Worm (Caenorhabditis elegans) whole organism, mixed stage, embryonic: ENCODE results near the gene D1054.3.

ENCODE experiments used
- cnd-1 ChIP-seq: fragments of 200-800 bp; sonication (Bioruptor generic); optimal IDR thresholded peaks from 2 replicates; lab custom pipeline; 2018; ENCODE audit warnings: mild to moderate bottlenecking, missing genetic modification characterization, missing compliant biosample characterization
- mab-5 ChIP-seq: fragments of 150-350 bp; optimal IDR thresholded peaks from 2 replicates; lab custom pipeline; 2014; ENCODE audit warnings: missing biosample characterization, missing genetic modification characterization
- mls-2 ChIP-seq: sonication (generic microtip); optimal IDR thresholded peaks from 2 replicates; lab custom pipeline; 2016; ENCODE audit warnings: mild to moderate bottlenecking, missing genetic modification characterization, moderate library complexity, missing compliant biosample characterization
- nhr-12 ChIP-seq: fragments of 150-350 bp; optimal IDR thresholded peaks from 2 replicates; lab custom pipeline; 2014; ENCODE audit warnings: missing biosample characterization, missing genetic modification characterization
- pha-4 ChIP-seq: fragments of 150-350 bp; optimal IDR thresholded peaks from 2 replicates; lab custom pipeline; 2018; ENCODE audit warnings: missing biosample characterization, missing genetic modification reagents, missing genetic modification characterization
- snpc-4 ChIP-seq: fragments of 150-350 bp; optimal IDR thresholded peaks from 2 replicates; lab custom pipeline; 2014; ENCODE audit warnings: missing biosample characterization, missing genetic modification characterization

ce11 chrV:10747263-10747951 is 23.8 kb upstream of the D1054.3 start, which contains the start of the genes selt-1.2 and F28H7.2:
- TF ChIP-seq snpc-4 (tag; lab: Kevin White, UChicago) (no peak), mls-2 (tag; lab: Kevin White, UChicago) (no peak), mab-5 (tag; lab: Kevin White, UChicago) (no peak), pha-4 (tag; lab: Kevin White, UChicago) (no peak), nhr-12 (tag; lab: Kevin White, UChicago) (no peak), cnd-1 (tag; lab: Kevin White, UChicago) (no peak)
